Comparison of ENCODE assay signal across 1 fruit fly cellular context in the genomic region with DNA sequence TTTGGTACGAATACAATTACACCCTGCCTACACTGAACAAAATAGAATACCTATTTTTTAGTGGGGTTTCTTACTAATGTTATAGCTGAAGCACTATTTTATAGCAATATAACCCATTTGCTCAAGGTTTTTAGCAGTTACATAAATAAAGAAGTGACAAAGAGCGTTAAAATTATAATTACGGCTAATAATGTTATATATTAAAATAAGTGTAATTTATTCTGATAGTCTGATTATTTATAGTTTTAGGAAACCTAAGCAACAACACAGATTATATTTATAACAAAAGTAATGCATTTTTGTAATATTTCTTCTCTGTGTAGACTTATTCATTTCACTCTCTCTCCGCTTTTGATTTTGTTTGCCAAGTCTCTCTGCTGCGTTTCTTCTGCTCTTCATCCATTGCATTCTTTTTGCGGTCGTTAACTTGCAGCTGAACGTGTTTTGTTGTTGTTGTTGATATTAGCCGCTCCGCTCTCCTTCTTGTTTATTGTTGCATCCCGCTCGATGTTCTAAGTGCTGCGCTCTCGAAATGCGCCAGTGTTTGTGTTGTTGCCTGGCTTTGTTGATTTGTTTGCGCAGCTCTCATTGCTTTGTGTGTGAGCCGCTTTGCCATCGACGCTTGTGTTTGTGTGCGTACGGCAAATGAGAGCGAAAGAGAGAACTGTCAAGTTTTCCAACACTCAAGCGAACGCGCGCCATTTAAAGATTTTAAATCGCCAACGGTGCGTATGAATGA.
TF ChIP-seq lines count a peak whose summit lies in the region.

No protein-coding gene starts in this region.

TF ChIP-seq in whole organism, embryonic, 481 proteins besides CTCF, POLR2A, EP300 and RAD21 (continued from another document and continues in another):
- TF ChIP-seq Nf-YA (GFP tag; IDR thresholded peaks at IDR 0.05; lab: Robert Waterston, UW) (peak; percentile 63), Dip3 (GFP tag; optimal IDR thresholded peaks at IDR 0.05; lab: Kevin White, UChicago) (peak; percentile 15), ham (GFP tag; IDR thresholded peaks at IDR 0.05; lab: Robert Waterston, UW) (no peak), cwo (GFP tag; optimal IDR thresholded peaks at IDR 0.05; lab: Kevin White, UChicago) (peak; percentile 88), CG34224 (GFP tag; IDR thresholded peaks at IDR 0.05; lab: Robert Waterston, UW; ENCODE audit: partially characterized antibody) (no peak), CG16813 (GFP tag; IDR thresholded peaks at IDR 0.05; lab: Robert Waterston, UW; ENCODE audit: partially characterized antibody) (no peak), chif (GFP tag; optimal IDR thresholded peaks at IDR 0.05; lab: Kevin White, UChicago) (peak; percentile 23 to 65), klu (GFP tag; IDR thresholded peaks at IDR 0.05; lab: Robert Waterston, UW) (no peak; the same call in 1 of the 2 replicates), crol (GFP tag; IDR thresholded peaks at IDR 0.05; lab: Robert Waterston, UW) (no peak; the same call in 1 of the 2 replicates), CG14050 (GFP tag; IDR thresholded peaks at IDR 0.05; lab: Robert Waterston, UW) (peak; percentile 63), esg (GFP tag; conservative IDR thresholded peaks at IDR 0.05; lab: Robert Waterston, UW) (peak; percentile 84), sens (GFP tag; lab: Kevin White, UChicago) (peak; percentile 93), Myb (GFP tag; optimal IDR thresholded peaks at IDR 0.05; lab: Kevin White, UChicago) (peak; percentile 16), tap (tag; optimal IDR thresholded peaks at IDR 0.05; lab: Kevin White, UChicago) (peak; percentile 84), PHDP (tag; optimal IDR thresholded peaks at IDR 0.05; lab: Kevin White, UChicago) (peak; percentile 95), Mes4 (GFP tag; optimal IDR thresholded peaks at IDR 0.05; lab: Kevin White, UChicago) (no peak), CG17829 (tag; optimal IDR thresholded peaks at IDR 0.05; lab: Kevin White, UChicago) (peak; percentile 91), Dref (GFP tag; IDR thresholded peaks at IDR 0.05; lab: Robert Waterston, UW) (no peak), CG13123 (GFP tag; optimal IDR thresholded peaks at IDR 0.05; lab: Kevin White, UChicago) (no peak), hkb (optimal IDR thresholded peaks at IDR 0.05; lab: Kevin White, UChicago) (no peak), hkb (GFP tag; IDR thresholded peaks at IDR 0.05; lab: Robert Waterston, UW) (peak; percentile 88), CG9932 (GFP tag; IDR thresholded peaks at IDR 0.05; lab: Robert Waterston, UW) (peak; percentile 79), CG4282 (GFP tag; optimal IDR thresholded peaks at IDR 0.05; lab: Kevin White, UChicago) (no peak), CG15696 (tag; optimal IDR thresholded peaks at IDR 0.05; lab: Kevin White, UChicago) (peak; percentile 50), CG34422 (GFP tag; IDR thresholded peaks at IDR 0.05; lab: Robert Waterston, UW) (peak; percentile 86; the same call in 2 of the 3 replicates), unc-4 (GFP tag; IDR thresholded peaks at IDR 0.05; lab: Robert Waterston, UW; ENCODE audit: partially characterized antibody) (no peak), bbx (GFP tag; IDR thresholded peaks at IDR 0.05; lab: Robert Waterston, UW; ENCODE audit: partially characterized antibody) (no peak), kah (GFP tag; optimal IDR thresholded peaks at IDR 0.05; lab: Kevin White, UChicago) (peak; percentile 52), CG7839 (tag; optimal IDR thresholded peaks at IDR 0.05; lab: Kevin White, UChicago) (peak; percentile 96), Nf-YB (GFP tag; optimal IDR thresholded peaks at IDR 0.05; lab: Kevin White, UChicago) (peak; percentile 80), CG43689 (GFP tag; IDR thresholded peaks at IDR 0.05; lab: Robert Waterston, UW) (peak; percentile 29; the same call in 1 of the 2 replicates), CG2129 (GFP tag; IDR thresholded peaks at IDR 0.05; lab: Robert Waterston, UW; ENCODE audit: partially characterized antibody) (no peak), chm (GFP tag; IDR thresholded peaks at IDR 0.05; lab: Robert Waterston, UW) (0 out of 2 replicates have a peak, but pooled peaks have one; percentile 8), CG13624 (GFP tag; optimal IDR thresholded peaks at IDR 0.05; lab: Kevin White, UChicago) (peak; percentile 2), NK7.1 (GFP tag; optimal IDR thresholded peaks at IDR 0.05; lab: Kevin White, UChicago) (no peak), CoRest (tag; optimal IDR thresholded peaks at IDR 0.05; lab: Kevin White, UChicago) (peak; percentile 97), Stat92E (GFP tag; optimal IDR thresholded peaks at IDR 0.05; lab: Kevin White, UChicago) (peak in 1 of 3 experiments; percentile 74), ems (GFP tag; optimal IDR thresholded peaks at IDR 0.05; lab: Kevin White, UChicago) (peak; percentile 40), Doc2 (GFP tag; IDR thresholded peaks at IDR 0.05; lab: Robert Waterston, UW) (no peak), hth (optimal IDR thresholded peaks at IDR 0.05; lab: Kevin White, UChicago) (no peak), aop (GFP tag; IDR thresholded peaks at IDR 0.05; lab: Robert Waterston, UW) (peak; percentile 28; the same call in 1 of the 2 replicates), CG17361 (GFP tag; IDR thresholded peaks at IDR 0.05; lab: Robert Waterston, UW) (peak; percentile 98), Dek (tag; optimal IDR thresholded peaks at IDR 0.05; lab: Kevin White, UChicago) (peak; percentile 92), CG2712 (tag; optimal IDR thresholded peaks at IDR 0.05; lab: Kevin White, UChicago) (peak; percentile 95), zen2 (GFP tag; IDR thresholded peaks at IDR 0.05; lab: Robert Waterston, UW; ENCODE audit: partially characterized antibody) (no peak), ara (GFP tag; IDR thresholded peaks at IDR 0.05; lab: Robert Waterston, UW) (peak; percentile 67), CG31365 (tag; optimal IDR thresholded peaks at IDR 0.05; lab: Kevin White, UChicago) (peak; percentile 53), D (optimal IDR thresholded peaks at IDR 0.05; lab: Kevin White, UChicago) (no peak), D (GFP tag; optimal IDR thresholded peaks at IDR 0.05; lab: Kevin White, UChicago) (peak; percentile 92), HLHmδ (GFP tag; optimal IDR thresholded peaks at IDR 0.05; lab: Kevin White, UChicago) (peak; percentile 65), sens-2 (GFP tag; IDR thresholded peaks at IDR 0.05; lab: Robert Waterston, UW) (peak; percentile 69), repo (GFP tag; optimal IDR thresholded peaks at IDR 0.05; lab: Kevin White, UChicago) (no peak), CG10959 (GFP tag; IDR thresholded peaks at IDR 0.05; lab: Robert Waterston, UW) (peak; percentile 7; the same call in 1 of the 2 replicates), ash1 (GFP tag; optimal IDR thresholded peaks at IDR 0.05; lab: Kevin White, UChicago) (no peak), HLH4C (GFP tag; IDR thresholded peaks at IDR 0.05; lab: Robert Waterston, UW; ENCODE audit: partially characterized antibody) (no peak), CG6813 (GFP tag; optimal IDR thresholded peaks at IDR 0.05; lab: Kevin White, UChicago) (peak; percentile 71), sisA (GFP tag; IDR thresholded peaks at IDR 0.05; lab: Robert Waterston, UW) (peak; percentile 85), btn (GFP tag; optimal IDR thresholded peaks at IDR 0.05; lab: Kevin White, UChicago) (no peak), mld (GFP tag; IDR thresholded peaks at IDR 0.05; lab: Robert Waterston, UW; ENCODE audit: partially characterized antibody) (no peak), dpn (GFP tag; optimal IDR thresholded peaks at IDR 0.05; lab: Kevin White, UChicago) (peak; percentile 57 to 71), Asciz (GFP tag; optimal IDR thresholded peaks at IDR 0.05; lab: Kevin White, UChicago) (peak; percentile 91), nerfin-1 (tag; optimal IDR thresholded peaks at IDR 0.05; lab: Kevin White, UChicago) (peak; percentile 90), sim (GFP tag; IDR thresholded peaks at IDR 0.05; lab: Robert Waterston, UW) (peak; percentile 69; the same call in 1 of the 2 replicates), Ada2b (GFP tag; IDR thresholded peaks at IDR 0.05; lab: Robert Waterston, UW) (peak; percentile 83), CG10565 (GFP tag; optimal IDR thresholded peaks at IDR 0.05; lab: Kevin White, UChicago) (peak; percentile 7), Hmr (GFP tag; optimal IDR thresholded peaks at IDR 0.05; lab: Kevin White, UChicago) (peak; percentile 88), Blimp-1 (GFP tag; optimal IDR thresholded peaks at IDR 0.05; lab: Kevin White, UChicago) (peak; percentile 95), CG11085 (GFP tag; IDR thresholded peaks at IDR 0.05; lab: Robert Waterston, UW) (peak; percentile 55; the same call in 1 of the 2 replicates), Sry-β (GFP tag; optimal IDR thresholded peaks at IDR 0.05; lab: Kevin White, UChicago) (peak; percentile 44), CG15479 (GFP tag; optimal IDR thresholded peaks at IDR 0.05; lab: Kevin White, UChicago) (no peak), sob (GFP tag; IDR thresholded peaks at IDR 0.05; lab: Robert Waterston, UW) (peak; percentile 76), CG17328 (GFP tag; IDR thresholded peaks at IDR 0.05; lab: Robert Waterston, UW) (peak; percentile 74), HmgD (GFP tag; optimal IDR thresholded peaks at IDR 0.05; lab: Kevin White, UChicago) (no peak), BtbVII (GFP tag; optimal IDR thresholded peaks at IDR 0.05; lab: Kevin White, UChicago) (peak; percentile 89), Hey (tag; optimal IDR thresholded peaks at IDR 0.05; lab: Kevin White, UChicago) (no peak), sr (GFP tag; IDR thresholded peaks at IDR 0.05; lab: Robert Waterston, UW) (no peak; the same call in 2 of the 3 replicates), E2f2 (GFP tag; IDR thresholded peaks at IDR 0.05; lab: Robert Waterston, UW) (peak; percentile 90), run (tag; optimal IDR thresholded peaks at IDR 0.05; lab: Kevin White, UChicago) (peak; percentile 89), HLH3B (GFP tag; IDR thresholded peaks at IDR 0.05; lab: Robert Waterston, UW) (peak; percentile 78), zfh1 (GFP tag; IDR thresholded peaks at IDR 0.05; lab: Robert Waterston, UW) (peak; percentile 66; the same call in 2 of the 3 replicates), ro (GFP tag; IDR thresholded peaks at IDR 0.05; lab: Robert Waterston, UW) (peak; percentile 62; the same call in 1 of the 2 replicates), salm (tag; optimal IDR thresholded peaks at IDR 0.05; lab: Kevin White, UChicago) (peak; percentile 90), CG16815 (GFP tag; optimal IDR thresholded peaks at IDR 0.05; lab: Kevin White, UChicago) (peak; percentile 85), her (GFP tag; optimal IDR thresholded peaks at IDR 0.05; lab: Kevin White, UChicago) (peak; percentile 50), gcm2 (GFP tag; optimal IDR thresholded peaks at IDR 0.05; lab: Kevin White, UChicago) (no peak), CG12104 (GFP tag; optimal IDR thresholded peaks at IDR 0.05; lab: Kevin White, UChicago) (peak; percentile 89), hbn (GFP tag; IDR thresholded peaks at IDR 0.05; lab: Robert Waterston, UW; ENCODE audit: partially characterized antibody) (no peak), pho (GFP tag; optimal IDR thresholded peaks at IDR 0.05; lab: Kevin White, UChicago) (no peak), shn (GFP tag; optimal IDR thresholded peaks at IDR 0.05; lab: Kevin White, UChicago) (no peak), otp (GFP tag; IDR thresholded peaks at IDR 0.05; lab: Robert Waterston, UW) (peak; percentile 21; the same call in 1 of the 3 replicates), ind (GFP tag; optimal IDR thresholded peaks at IDR 0.05; lab: Kevin White, UChicago) (peak; percentile 90), gfzf (GFP tag; optimal IDR thresholded peaks at IDR 0.05; lab: Kevin White, UChicago) (no peak), D19B (GFP tag; optimal IDR thresholded peaks at IDR 0.05; lab: Kevin White, UChicago) (peak; percentile 78), gsb-n (tag; optimal IDR thresholded peaks at IDR 0.05; lab: Kevin White, UChicago) (peak; percentile 91), C15 (GFP tag; IDR thresholded peaks at IDR 0.05; lab: Robert Waterston, UW) (peak; percentile 76; the same call in 2 of the 3 replicates), CG12659 (GFP tag; optimal IDR thresholded peaks at IDR 0.05; lab: Kevin White, UChicago) (peak; percentile 91), CG8388 (GFP tag; optimal IDR thresholded peaks at IDR 0.05; lab: Kevin White, UChicago) (peak; percentile 93), CG3407 (GFP tag; optimal IDR thresholded peaks at IDR 0.05; lab: Kevin White, UChicago) (peak; percentile 86), CG5245 (GFP tag; optimal IDR thresholded peaks at IDR 0.05; lab: Kevin White, UChicago) (peak; percentile 73), TFAM (GFP tag; optimal IDR thresholded peaks at IDR 0.05; lab: Kevin White, UChicago) (peak; percentile 42), Bdp1 (GFP tag; optimal IDR thresholded peaks at IDR 0.05; lab: Kevin White, UChicago) (no peak), CG13894 (tag; optimal IDR thresholded peaks at IDR 0.05; lab: Kevin White, UChicago) (peak; percentile 25), CG7357 (GFP tag; IDR thresholded peaks at IDR 0.05; lab: Robert Waterston, UW) (peak; percentile 84), CG12744 (GFP tag; optimal IDR thresholded peaks at IDR 0.05; lab: Kevin White, UChicago) (no peak), Ets97D (GFP tag; optimal IDR thresholded peaks at IDR 0.05; lab: Kevin White, UChicago) (no peak), Neu2 (GFP tag; optimal IDR thresholded peaks at IDR 0.05; lab: Kevin White, UChicago; ENCODE audit: borderline replicate concordance) (no peak), Med (GFP tag; lab: Kevin White, UChicago) (peak; percentile 92), CG4360 (GFP tag; IDR thresholded peaks at IDR 0.05; lab: Robert Waterston, UW) (peak; percentile 45; the same call in 1 of the 2 replicates), fd64A (GFP tag; optimal IDR thresholded peaks at IDR 0.05; lab: Kevin White, UChicago) (peak; percentile 80), vnd (GFP tag; IDR thresholded peaks at IDR 0.05; lab: Robert Waterston, UW; ENCODE audit: partially characterized antibody) (no peak), CG13296 (GFP tag; optimal IDR thresholded peaks at IDR 0.05; lab: Kevin White, UChicago) (peak; percentile 79), Gug (GFP tag; IDR thresholded peaks at IDR 0.05; lab: Robert Waterston, UW) (peak; percentile 65; the same call in 3 of the 4 replicates), vfl (GFP tag; optimal IDR thresholded peaks at IDR 0.05; lab: Kevin White, UChicago) (peak; percentile 25), CG8290 (GFP tag; optimal IDR thresholded peaks at IDR 0.05; lab: Kevin White, UChicago) (peak; percentile 70), CG8290 (tag; optimal IDR thresholded peaks at IDR 0.05; lab: Kevin White, UChicago) (peak in 1 of 2 experiments; percentile 28), Optix (GFP tag; IDR thresholded peaks at IDR 0.05; lab: Robert Waterston, UW) (no peak), CG10209 (GFP tag; optimal IDR thresholded peaks at IDR 0.05; lab: Kevin White, UChicago) (peak; percentile 92), Fer1 (GFP tag; optimal IDR thresholded peaks at IDR 0.05; lab: Kevin White, UChicago) (peak; percentile 80), Hsf (GFP tag; optimal IDR thresholded peaks at IDR 0.05; lab: Kevin White, UChicago) (peak; percentile 69), peb (GFP tag; IDR thresholded peaks at IDR 0.05; lab: Robert Waterston, UW) (peak; percentile 46; the same call in 1 of the 2 replicates)
